Worm (Caenorhabditis elegans) whole organism, L4 larva: ENCODE data around the gene C27A2.12.

Experiments used
- F10B5.3 ChIP-seq: sonication (generic microtip); optimal IDR thresholded peaks from 2 replicates; lab custom pipeline; 2016; ENCODE audit warnings: mild to moderate bottlenecking, missing genetic modification characterization, missing compliant biosample characterization
- F37D6.2 ChIP-seq: sonication (generic microtip); optimal IDR thresholded peaks from 2 replicates; lab custom pipeline; 2016; ENCODE audit warnings: mild to moderate bottlenecking, missing genetic modification characterization, missing compliant biosample characterization
- F44E2.7 ChIP-seq: fragments of 200-800 bp; sonication (Bioruptor generic); IDR thresholded peaks from 2 replicates; pipeline ENCODE4 v2.1.2; 2022; ENCODE audit warnings: missing genetic modification characterization, missing compliant biosample characterization
- F49E8.2 ChIP-seq: sonication (generic microtip); optimal IDR thresholded peaks from 2 replicates; lab custom pipeline; 2016; ENCODE audit warnings: missing compliant biosample characterization, mild to moderate bottlenecking, missing genetic modification characterization, borderline replicate concordance
- Y105C5A.15 ChIP-seq: fragments of 200-800 bp; sonication (Bioruptor generic); IDR thresholded peaks from 2 replicates; pipeline ENCODE4 v1.3.6; 2022; ENCODE audit warnings: missing genetic modification characterization, missing compliant biosample characterization
- Y48G9A.11 ChIP-seq: fragments of 200-800 bp; sonication (Bioruptor generic); IDR thresholded peaks from 2 replicates; pipeline ENCODE4 v1.3.6; 2022; ENCODE audit warnings: missing genetic modification reagents, missing genetic modification characterization, missing compliant biosample characterization
- Y75B8A.6 ChIP-seq: fragments of 200-800 bp; sonication (Bioruptor generic); IDR thresholded peaks from 2 replicates; pipeline ENCODE4 v1.3.6; 2022; ENCODE audit warnings: missing genetic modification reagents, missing genetic modification characterization, missing compliant biosample characterization
- aha-1 ChIP-seq: fragments of 150-350 bp; peaks from one replicate; lab custom pipeline; 2014; ENCODE audit warnings: missing biosample characterization, missing genetic modification characterization
- aly-2 ChIP-seq: sonication (generic microtip); optimal IDR thresholded peaks from 2 replicates; lab custom pipeline; 2018; ENCODE audit warnings: missing biosample characterization, missing genetic modification characterization
- ama-1 ChIP-seq: fragments of 150-350 bp; optimal IDR thresholded peaks from 2 replicates; lab custom pipeline; 2014; ENCODE audit warnings: inconsistent platforms, mixed read lengths
- ces-1 ChIP-seq: fragments of 150-350 bp; sonication (generic microtip); optimal IDR thresholded peaks from 4 replicates; lab custom pipeline; 2014; ENCODE audit warnings: missing biosample characterization, missing genetic modification reagents, missing genetic modification characterization
- dmd-6 ChIP-seq: fragments of 200-800 bp; sonication (Bioruptor generic); IDR thresholded peaks from 2 replicates; pipeline ENCODE4 v1.3.6; 2022; ENCODE audit warnings: missing genetic modification reagents, missing genetic modification characterization, missing compliant biosample characterization
- dmd-8 ChIP-seq: fragments of 200-800 bp; sonication (Bioruptor generic); IDR thresholded peaks from 2 replicates; pipeline ENCODE4 v1.3.6; 2022; ENCODE audit warnings: missing genetic modification characterization, missing compliant biosample characterization
- dmd-9 ChIP-seq: fragments of 200-800 bp; sonication (Bioruptor generic); IDR thresholded peaks from 2 replicates; pipeline ENCODE4 v1.3.6; 2022; ENCODE audit warnings: missing genetic modification reagents, missing genetic modification characterization, missing compliant biosample characterization
- dpl-1 ChIP-seq: fragments of 150-350 bp; optimal IDR thresholded peaks from 2 replicates; lab custom pipeline; 2014; ENCODE audit warnings: missing biosample characterization, missing genetic modification reagents, missing genetic modification characterization
- duxl-1 ChIP-seq: sonication (generic microtip); optimal IDR thresholded peaks from 2 replicates; lab custom pipeline; 2016; ENCODE audit warnings: mild to moderate bottlenecking, missing genetic modification characterization, moderate library complexity, missing compliant biosample characterization; ENCODE audit not compliant: poor library complexity
- dve-1 ChIP-seq: sonication (generic microtip); optimal IDR thresholded peaks from 2 replicates; lab custom pipeline; 2017; ENCODE audit warnings: antibody characterized with exemption, mild to moderate bottlenecking, missing genetic modification characterization, missing compliant biosample characterization; ENCODE audit not compliant: insufficient read depth
- egl-27 ChIP-seq: sonication (generic microtip); optimal IDR thresholded peaks from 3 replicates; lab custom pipeline; 2017; ENCODE audit warnings: missing biosample characterization, missing genetic modification reagents, missing genetic modification characterization
- fkh-10 ChIP-seq: fragments of 150-350 bp; optimal IDR thresholded peaks from 2 replicates; lab custom pipeline; 2014; ENCODE audit warnings: missing biosample characterization, missing genetic modification reagents, missing genetic modification characterization
- gei-8 ChIP-seq: fragments of 200-800 bp; sonication (Bioruptor generic); optimal IDR thresholded peaks from 2 replicates; lab custom pipeline; 2018; ENCODE audit warnings: mild to moderate bottlenecking, missing genetic modification characterization, missing compliant biosample characterization
- hif-1 ChIP-seq, 2 experiments: sonication (generic microtip); optimal IDR thresholded peaks; 2 replicates each; lab custom pipeline; 2016 to 2017; ENCODE audit warnings: missing compliant biosample characterization in 2 of 2, missing genetic modification characterization in 2 of 2, missing genetic modification reagents in 2 of 2, missing genotype in 2 of 2, mild to moderate bottlenecking in 1 of 2
- hlh-11 ChIP-seq: fragments of 200-800 bp; sonication (Bioruptor generic); optimal IDR thresholded peaks from 2 replicates; lab custom pipeline; 2018; ENCODE audit warnings: mild to moderate bottlenecking, missing genetic modification characterization, missing compliant biosample characterization
- hlh-30 ChIP-seq: sonication (generic microtip); optimal IDR thresholded peaks from 2 replicates; lab custom pipeline; 2017; ENCODE audit warnings: antibody characterized with exemption, mild to moderate bottlenecking, missing genetic modification characterization, missing compliant biosample characterization; ENCODE audit not compliant: insufficient read depth
- hmg-1.1 ChIP-seq: fragments of 200-800 bp; sonication (Bioruptor generic); IDR thresholded peaks from 2 replicates; pipeline ENCODE4 v1.3.6; 2022; ENCODE audit warnings: missing genetic modification reagents, missing genetic modification characterization, missing compliant biosample characterization
- jun-1 ChIP-seq: fragments of 150-350 bp; optimal IDR thresholded peaks from 2 replicates; lab custom pipeline; 2014; ENCODE audit warnings: missing biosample characterization, missing genetic modification reagents, missing genetic modification characterization
- lin-1 ChIP-seq: fragments of 200-800 bp; sonication (Bioruptor generic); IDR thresholded peaks from 2 replicates; pipeline ENCODE4 v1.3.6; 2022; ENCODE audit warnings: missing genetic modification reagents, missing genetic modification characterization, missing compliant biosample characterization
- lin-13 ChIP-seq: fragments of 150-350 bp; optimal IDR thresholded peaks from 2 replicates; lab custom pipeline; 2014; ENCODE audit warnings: missing biosample characterization, missing genetic modification reagents, missing genetic modification characterization
- lin-15B ChIP-seq: fragments of 150-350 bp; sonication (generic microtip); optimal IDR thresholded peaks from 3 replicates; lab custom pipeline; 2014; ENCODE audit warnings: missing biosample characterization, missing genetic modification characterization
- lir-3 ChIP-seq: sonication (generic microtip); optimal IDR thresholded peaks from 2 replicates; lab custom pipeline; 2016; ENCODE audit warnings: mild to moderate bottlenecking, missing genetic modification characterization, missing compliant biosample characterization
- lsy-2 ChIP-seq, 2 experiments: fragments of 150-350 bp in 1 of 2; sonication (generic microtip) in 1 of 2; optimal IDR thresholded peaks; 2 replicates each; lab custom pipeline; 2014 to 2017; ENCODE audit warnings: missing biosample characterization in 2 of 2, missing genetic modification characterization in 2 of 2
- madf-5 ChIP-seq, 2 experiments: fragments of 200-800 bp; sonication (Bioruptor generic); IDR thresholded peaks; 2 replicates each; pipeline ENCODE4 v1.3.6; 2022; ENCODE audit warnings: missing compliant biosample characterization in 2 of 2, missing genetic modification characterization in 2 of 2
- mdl-1 ChIP-seq, 2 experiments: fragments of 150-350 bp in 1 of 2; sonication (generic microtip) in 1 of 2; optimal IDR thresholded peaks; 2 replicates each; lab custom pipeline; 2014 to 2017; ENCODE audit warnings: missing biosample characterization in 2 of 2, missing genetic modification characterization in 2 of 2
- mes-2 ChIP-seq: sonication (generic microtip); optimal IDR thresholded peaks from 2 replicates; lab custom pipeline; 2016; ENCODE audit warnings: missing genotype, mild to moderate bottlenecking, missing genetic modification characterization, missing compliant biosample characterization; ENCODE audit not compliant: poor library complexity, severe bottlenecking
- mxl-2 ChIP-seq: fragments of 200-800 bp; sonication (Bioruptor generic); conservative IDR thresholded peaks from 2 replicates; pipeline ENCODE4 v1.3.6; 2022; ENCODE audit warnings: missing genetic modification reagents, missing genetic modification characterization, missing compliant biosample characterization
- mxl-3 ChIP-seq: fragments of 200-800 bp; sonication (Bioruptor generic); optimal IDR thresholded peaks from 2 replicates; lab custom pipeline; 2018; ENCODE audit warnings: mild to moderate bottlenecking, missing genetic modification characterization, missing compliant biosample characterization
- nhr-102 ChIP-seq: sonication (generic microtip); optimal IDR thresholded peaks from 2 replicates; lab custom pipeline; 2016; ENCODE audit warnings: mild to moderate bottlenecking, missing genetic modification characterization, moderate library complexity, missing compliant biosample characterization
- nhr-25 ChIP-seq: sonication (generic microtip); optimal IDR thresholded peaks from 2 replicates; lab custom pipeline; 2017; ENCODE audit warnings: missing genetic modification characterization, mild to moderate bottlenecking, missing compliant biosample characterization, antibody characterized with exemption, moderate library complexity, borderline replicate concordance; ENCODE audit not compliant: insufficient read depth
- nhr-28 ChIP-seq: fragments of 150-350 bp; optimal IDR thresholded peaks from 2 replicates; lab custom pipeline; 2014; ENCODE audit warnings: missing biosample characterization, missing genetic modification characterization
- nhr-48 ChIP-seq: sonication (generic microtip); optimal IDR thresholded peaks from 2 replicates; lab custom pipeline; 2016; ENCODE audit warnings: mild to moderate bottlenecking, missing genetic modification characterization, missing compliant biosample characterization
- nhr-6 ChIP-seq: fragments of 150-350 bp; optimal IDR thresholded peaks from 2 replicates; lab custom pipeline; 2014; ENCODE audit warnings: missing biosample characterization, missing genetic modification characterization
- saeg-2 ChIP-seq: fragments of 200-800 bp; sonication (Bioruptor generic); IDR thresholded peaks from 2 replicates; pipeline ENCODE4 v1.3.6; 2022; ENCODE audit warnings: missing genetic modification reagents, missing genetic modification characterization, missing compliant biosample characterization
- set-16 ChIP-seq: fragments of 200-800 bp; sonication (Bioruptor generic); IDR thresholded peaks from 2 replicates; pipeline ENCODE4 v1.3.6; 2022; ENCODE audit warnings: missing genetic modification reagents, missing genetic modification characterization, missing compliant biosample characterization
- spr-1 ChIP-seq: sonication (generic microtip); optimal IDR thresholded peaks from 2 replicates; lab custom pipeline; 2016; ENCODE audit warnings: mild to moderate bottlenecking, missing genetic modification characterization, missing compliant biosample characterization
- unc-62 ChIP-seq, 3 experiments: fragments of 150-350 bp in 1 of 3; sonication (generic microtip); optimal IDR thresholded peaks in 2 of 3; peaks in 1 of 3; 1 replicate in 1 of 3; 2 replicates in 2 of 3; lab custom pipeline; 2014 to 2017; ENCODE audit warnings: missing biosample characterization in 3 of 3, missing genetic modification characterization in 3 of 3, missing genetic modification reagents in 3 of 3, missing genotype in 1 of 3
- zip-11 ChIP-seq: fragments of 200-800 bp; sonication (Bioruptor generic); IDR thresholded peaks from 2 replicates; pipeline ENCODE4 v1.3.6; 2022; ENCODE audit warnings: missing genetic modification characterization, missing compliant biosample characterization
- ztf-7 ChIP-seq: fragments of 150-350 bp; optimal IDR thresholded peaks from 2 replicates; lab custom pipeline; 2014; ENCODE audit warnings: missing biosample characterization, missing genetic modification characterization

Gene C27A2.12

DNA sequence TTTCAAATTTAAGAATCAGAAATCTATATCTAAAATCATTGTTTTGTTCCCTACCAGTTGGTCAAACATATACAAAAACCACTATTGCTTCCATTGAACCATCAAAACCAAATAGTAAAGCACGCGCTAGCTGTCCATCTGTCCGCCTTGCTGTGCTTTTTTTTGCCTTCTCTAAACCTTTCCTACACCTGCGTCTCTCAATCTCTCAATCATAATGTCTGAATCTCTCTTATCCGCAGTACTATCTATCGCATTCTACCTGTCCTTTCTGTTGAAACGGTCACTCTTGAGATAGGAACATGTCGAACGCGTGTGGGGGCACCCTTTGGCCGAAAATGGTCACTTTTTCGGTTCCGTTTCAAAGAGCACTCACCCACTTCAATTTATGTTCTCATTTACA, 10.7 kb downstream of the C27A2.12 start:
- TF ChIP-seq F49E8.2 (tag; lab: Kevin White, UChicago) = no peak
- peak; percentile 4 for TF ChIP-seq mes-2 (tag; lab: Kevin White, UChicago)
- peak; percentile 64 for TF ChIP-seq hlh-11
- peak; percentile 90 for TF ChIP-seq mxl-3 (GFP tag; lab: Kevin White, UChicago)
- TF ChIP-seq hmg-1.1 = no peak
- TF ChIP-seq F44E2.7 = no peak
- TF ChIP-seq dpl-1 (GFP tag; lab: Kevin White, UChicago) = no peak
- TF ChIP-seq mxl-2 = no peak
- no peak for TF ChIP-seq dmd-9 (GFP tag; lab: Robert Waterston, UW)
- peak; percentile 14; the same call in 1 of the 2 replicates for TF ChIP-seq dmd-6 (GFP tag; lab: Robert Waterston, UW)
- no peak for TF ChIP-seq Y75B8A.6 (GFP tag; lab: Robert Waterston, UW)
- TF ChIP-seq nhr-6 = peak; percentile 74
- TF ChIP-seq lin-1 = no peak
- TF ChIP-seq aha-1 (tag; lab: Kevin White, UChicago) = peak; percentile 70
- no peak for TF ChIP-seq ztf-7
- peak; percentile 34 to 63 for TF ChIP-seq mdl-1 (tag; optimal IDR thresholded peaks at IDR 0.05; lab: Kevin White, UChicago)
- no peak for TF ChIP-seq spr-1
- no peak for TF ChIP-seq Y105C5A.15 (GFP tag; lab: Robert Waterston, UW)
- TF ChIP-seq hif-1 (tag; optimal IDR thresholded peaks at IDR 0.05; lab: Kevin White, UChicago) = no peak
- TF ChIP-seq F37D6.2 = no peak
- no peak for TF ChIP-seq aly-2 (tag; lab: Kevin White, UChicago)
- peak; percentile 33 for TF ChIP-seq nhr-25 (tag; lab: Kevin White, UChicago)
- TF ChIP-seq lsy-2 (tag; optimal IDR thresholded peaks at IDR 0.05; lab: Kevin White, UChicago) = peak in 1 of 2 experiments; percentile 40
- peak; percentile 2 for TF ChIP-seq dve-1 (tag; lab: Kevin White, UChicago)
- no peak for TF ChIP-seq ama-1 (lab: Kevin White, UChicago)
- TF ChIP-seq lin-15B = no peak
- TF ChIP-seq nhr-28 (tag; lab: Kevin White, UChicago) = peak; percentile 54
- TF ChIP-seq zip-11 = no peak
- no peak for TF ChIP-seq nhr-48 (tag; lab: Kevin White, UChicago)
- no peak for TF ChIP-seq gei-8 (GFP tag; lab: Kevin White, UChicago)
- peak; percentile 65 for TF ChIP-seq hlh-30
- no peak for TF ChIP-seq F10B5.3
- no peak for TF ChIP-seq set-16 (GFP tag; lab: Robert Waterston, UW)
- TF ChIP-seq, all 104 proteins: peak for 12

- no peak for TF ChIP-seq hif-1 (tag; optimal IDR thresholded peaks at IDR 0.05; lab: Kevin White, UChicago)
- TF ChIP-seq jun-1 (tag; lab: Kevin White, UChicago) = no peak
- no peak for TF ChIP-seq madf-5 (GFP tag; IDR thresholded peaks at IDR 0.05; lab: Robert Waterston, UW)
- peak; percentile 51 for TF ChIP-seq hlh-30
- TF ChIP-seq lin-15B = no peak
- TF ChIP-seq F49E8.2 (tag; lab: Kevin White, UChicago) = no peak
- TF ChIP-seq spr-1 = no peak
- TF ChIP-seq mdl-1 (tag; optimal IDR thresholded peaks at IDR 0.05; lab: Kevin White, UChicago) = peak in 1 of 2 experiments; percentile 18
- TF ChIP-seq duxl-1 (tag; lab: Kevin White, UChicago) = no peak
- peak in 1 of 2 experiments; percentile 22 for TF ChIP-seq lsy-2 (tag; optimal IDR thresholded peaks at IDR 0.05; lab: Kevin White, UChicago)
- no peak for TF ChIP-seq lir-3 (tag; lab: Kevin White, UChicago)
- no peak for TF ChIP-seq dmd-8 (GFP tag; lab: Robert Waterston, UW)
- TF ChIP-seq fkh-10 (GFP tag; lab: Kevin White, UChicago) = peak; percentile 77
- TF ChIP-seq lin-1 = no peak
- peak; percentile 57 for TF ChIP-seq ces-1 (GFP tag; lab: Kevin White, UChicago)
- TF ChIP-seq nhr-102 = no peak
- no peak for TF ChIP-seq lin-13 (GFP tag; lab: Kevin White, UChicago)
- no peak for TF ChIP-seq nhr-25 (tag; lab: Kevin White, UChicago)
- no peak for TF ChIP-seq saeg-2 (GFP tag; lab: Robert Waterston, UW)
- no peak for TF ChIP-seq Y48G9A.11 (GFP tag; lab: Robert Waterston, UW)
- TF ChIP-seq mes-2 (tag; lab: Kevin White, UChicago) = no peak
- peak in 1 of 2 experiments; percentile 81 for TF ChIP-seq unc-62 (GFP tag; optimal IDR thresholded peaks at IDR 0.05 in 1 of 2; lab: Kevin White, UChicago)
- TF ChIP-seq unc-62 (tag; optimal IDR thresholded peaks at IDR 0.05; lab: Kevin White, UChicago) = no peak
- no peak for TF ChIP-seq egl-27 (tag; lab: Kevin White, UChicago)
Observed at ce11 chrII:5046209-5047200, 11.4 kb downstream of the C27A2.12 start.
